Worm (Caenorhabditis elegans): Measurements from ENCODE around the gene K08B4.7.

Gene K08B4.7

DNA sequence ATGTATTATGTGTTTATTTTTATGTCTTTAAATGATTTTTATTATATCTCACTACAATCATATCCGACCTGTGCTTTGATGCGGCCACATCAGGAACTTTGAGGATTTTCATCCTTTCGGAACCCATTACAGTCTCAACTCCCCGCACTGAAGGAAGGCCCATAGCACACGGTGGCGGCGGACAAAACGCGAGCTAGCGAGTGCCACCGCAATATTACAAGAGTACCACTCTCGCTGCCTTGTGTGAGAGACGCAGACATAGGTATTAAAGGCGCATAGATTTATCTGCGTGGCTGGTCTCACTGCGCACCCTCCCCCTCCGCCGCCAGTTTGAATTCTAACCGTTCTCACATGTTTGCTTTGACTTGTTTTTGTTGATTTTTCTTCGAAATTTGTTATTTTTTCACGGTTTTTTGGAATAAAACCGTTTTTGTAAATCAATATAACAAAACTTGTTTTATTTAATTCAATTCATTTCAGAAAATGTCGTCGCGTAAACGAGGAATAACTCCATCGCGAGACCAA, 25.6 kb upstream of the K08B4.7 start, which contains the start of gene zen-4 (continued):
- no peak for TF ChIP-seq hif-1 (tag; optimal IDR thresholded peaks at IDR 0.05)
- no peak for TF ChIP-seq gei-8 (GFP tag; optimal IDR thresholded peaks at IDR 0.05)
- peak; percentile 81 for TF ChIP-seq lin-38 (GFP tag; IDR thresholded peaks at IDR 0.05)
- peak; percentile 58 for TF ChIP-seq nhr-6 (tag; optimal IDR thresholded peaks at IDR 0.05)
- TF ChIP-seq lir-3 (tag; optimal IDR thresholded peaks at IDR 0.05), result no peak
- peak; percentile 100 for TF ChIP-seq snpc-1.2 (GFP tag; IDR thresholded peaks at IDR 0.05)
- TF ChIP-seq attf-4 (tag; optimal IDR thresholded peaks at IDR 0.05), result no peak
- TF ChIP-seq lsy-2 (tag; optimal IDR thresholded peaks at IDR 0.05), result no peak
- TF ChIP-seq vab-7 (GFP tag; IDR thresholded peaks at IDR 0.05), result no peak
- no peak for TF ChIP-seq F44E2.7 (GFP tag; IDR thresholded peaks at IDR 0.05)
- TF ChIP-seq jun-1 (tag; optimal IDR thresholded peaks at IDR 0.05), result no peak
- TF ChIP-seq ceh-20 (GFP tag; IDR thresholded peaks at IDR 0.05), result no peak

- TF ChIP-seq ces-1 (GFP tag; optimal IDR thresholded peaks at IDR 0.05) (no peak), D1046.2 (GFP tag; IDR thresholded peaks at IDR 0.05) (no peak), zfp-3 (GFP tag; conservative IDR thresholded peaks at IDR 0.05) (no peak), madf-5 (GFP tag; IDR thresholded peaks at IDR 0.05) (no peak), zip-2 (tag; optimal IDR thresholded peaks at IDR 0.05) (no peak), rbr-2 (tag; optimal IDR thresholded peaks at IDR 0.05) (no peak), F37D6.2 (tag; optimal IDR thresholded peaks at IDR 0.05) (no peak), tra-1 (GFP tag; IDR thresholded peaks at IDR 0.05) (no peak), hlh-11 (tag; optimal IDR thresholded peaks at IDR 0.05) (no peak), F44E2.7 (GFP tag; IDR thresholded peaks at IDR 0.05) (no peak), mxl-2 (GFP tag; conservative IDR thresholded peaks at IDR 0.05) (no peak), dmd-9 (GFP tag; IDR thresholded peaks at IDR 0.05) (no peak), R02D3.7 (tag; optimal IDR thresholded peaks at IDR 0.05) (no peak), snpc-4 (tag; optimal IDR thresholded peaks at IDR 0.05) (no peak), duxl-1 (tag; optimal IDR thresholded peaks at IDR 0.05; ENCODE audit: poor library complexity) (no peak), ctbp-1 (GFP tag; IDR thresholded peaks at IDR 0.05) (no peak), ztf-11 (tag; optimal IDR thresholded peaks at IDR 0.05) (no peak), nhr-48 (tag; optimal IDR thresholded peaks at IDR 0.05) (no peak), dve-1 (tag; optimal IDR thresholded peaks at IDR 0.05; ENCODE audit: insufficient read depth) (no peak)
Observed at ce11 chrIV:6112291-6112690, 20.1 kb upstream of the K08B4.7 start, which contains the start of gene M03D4.3. M03D4.3 (minus strand) TSS chrIV:6112391.

ce11 chrIV:6108665-6109064, 16.5 kb upstream of the K08B4.7 start:
- TF ChIP-seq daf-19 (GFP tag; conservative IDR thresholded peaks at IDR 0.05) (peak; percentile 61; the same call in 1 of the 2 replicates), nhr-111 (GFP tag; optimal IDR thresholded peaks at IDR 0.05) (no peak), nhr-237 (tag; optimal IDR thresholded peaks at IDR 0.05) (no peak), php-3 (GFP tag; IDR thresholded peaks at IDR 0.05) (no peak), zfp-3 (GFP tag; conservative IDR thresholded peaks at IDR 0.05) (no peak)

- TF ChIP-seq set-16 (GFP tag; IDR thresholded peaks at IDR 0.05), result peak; percentile 81
- TF ChIP-seq ztf-11 (tag; optimal IDR thresholded peaks at IDR 0.05), result no peak
- no peak for TF ChIP-seq Y5F2A.4 (GFP tag; optimal IDR thresholded peaks at IDR 0.05)
- peak; percentile 78 for TF ChIP-seq aha-1 (tag)
Observed at ce11 chrIV:6104446-6104845, 12.2 kb upstream of the K08B4.7 start.

Data from whole organism, L4 larva.